Worm (Caenorhabditis elegans) whole organism, L4/young adult: Measurements from ENCODE around the gene mtl-2.

Experiments
- W03F9.2 ChIP-seq: fragments of 150-350 bp; optimal IDR thresholded peaks from 2 replicates; lab custom pipeline; 2014; ENCODE audit warnings: missing biosample characterization, missing genetic modification characterization
- dao-5 ChIP-seq: sonication (generic microtip); optimal IDR thresholded peaks from 2 replicates; lab custom pipeline; 2016; ENCODE audit warnings: missing genotype, missing genetic modification characterization, moderate library complexity, missing compliant biosample characterization
- him-1 ChIP-seq: sonication (generic microtip); optimal IDR thresholded peaks from 2 replicates; lab custom pipeline; 2016; ENCODE audit warnings: missing genotype, missing genetic modification reagents, missing genetic modification characterization, missing compliant biosample characterization

The mtl-2 gene

ce11 chrV:14017476-14017875, 997 bp downstream of the mtl-2 start, which contains the start of gene srh-308:
Gene srh-308, minus strand, starts transcription at chrV:14017576.
- TF ChIP-seq W03F9.2 (tag; lab: Kevin White, UChicago) (no peak), dao-5 (tag; lab: Kevin White, UChicago) (no peak), him-1 (no peak)

- TF ChIP-seq W03F9.2 (tag; lab: Kevin White, UChicago) (no peak), dao-5 (tag; lab: Kevin White, UChicago) (no peak)
Measured at ce11 chrV:14014395-14014794, 4.1 kb downstream of the mtl-2 start, which contains the start of gene end-3. Gene end-3, plus strand, starts transcription at chrV:14014695.

- TF ChIP-seq dao-5 (tag; lab: Kevin White, UChicago) (no peak), him-1 (no peak), W03F9.2 (tag; lab: Kevin White, UChicago) (no peak)
Measured at ce11 chrV:14013638-14014037, 4.8 kb downstream of the mtl-2 start.

ce11 chrV:14012002-14012554, 6.4 kb downstream of the mtl-2 start, which contains the start of the genes ddx-17 and aip-1:
Gene ddx-17, minus strand, starts transcription at chrV:14012052.
Gene aip-1, plus strand, starts transcription at chrV:14012333.
- TF ChIP-seq him-1 (peak; percentile 68), W03F9.2 (tag; lab: Kevin White, UChicago) (peak; percentile 77), dao-5 (tag; lab: Kevin White, UChicago) (no peak)

- TF ChIP-seq him-1: no peak
- no peak for TF ChIP-seq W03F9.2 (tag; lab: Kevin White, UChicago)
Measured at ce11 chrV:14011427-14011826, 7.0 kb downstream of the mtl-2 start.

- TF ChIP-seq him-1: no peak
- TF ChIP-seq dao-5 (tag; lab: Kevin White, UChicago): no peak
Measured at ce11 chrV:14010021-14010420, 8.5 kb downstream of the mtl-2 start.

- TF ChIP-seq dao-5 (tag; lab: Kevin White, UChicago) (no peak), W03F9.2 (tag; lab: Kevin White, UChicago) (no peak), him-1 (no peak)
Measured at ce11 chrV:14008353-14008859, 10.1 kb downstream of the mtl-2 start.

ce11 chrV:14006819-14007218, 11.7 kb downstream of the mtl-2 start:
- TF ChIP-seq him-1 (peak; percentile 50), W03F9.2 (tag; lab: Kevin White, UChicago) (no peak)

ce11 chrV:14005812-14006211, 12.7 kb downstream of the mtl-2 start, which contains the start of gene ric-7:
Gene ric-7, minus strand, starts transcription at chrV:14005912.
- TF ChIP-seq dao-5 (tag; lab: Kevin White, UChicago): no peak
- no peak for TF ChIP-seq him-1
- TF ChIP-seq W03F9.2 (tag; lab: Kevin White, UChicago): no peak

ce11 chrV:14004342-14004741, 14.1 kb downstream of the mtl-2 start:
- TF ChIP-seq W03F9.2 (tag; lab: Kevin White, UChicago) (no peak), him-1 (no peak), dao-5 (tag; lab: Kevin White, UChicago) (no peak)

ce11 chrV:14003587-14004156, 14.8 kb downstream of the mtl-2 start:
- TF ChIP-seq W03F9.2 (tag; lab: Kevin White, UChicago) (no peak), him-1 (no peak), dao-5 (tag; lab: Kevin White, UChicago) (no peak)

ce11 chrV:14002402-14002801, 16.1 kb downstream of the mtl-2 start:
- TF ChIP-seq W03F9.2 (tag; lab: Kevin White, UChicago) (no peak), dao-5 (tag; lab: Kevin White, UChicago) (no peak), him-1 (no peak)

- no peak for TF ChIP-seq dao-5 (tag; lab: Kevin White, UChicago)
- TF ChIP-seq W03F9.2 (tag; lab: Kevin White, UChicago): no peak
- no peak for TF ChIP-seq him-1
Measured at ce11 chrV:14001929-14002328, 16.5 kb downstream of the mtl-2 start.

ce11 chrV:13993478-13993877, 25.0 kb downstream of the mtl-2 start:
- TF ChIP-seq dao-5 (tag; lab: Kevin White, UChicago) (no peak), him-1 (no peak), W03F9.2 (tag; lab: Kevin White, UChicago) (no peak)

ce11 chrV:13992485-13992884, 26.0 kb downstream of the mtl-2 start, which contains the start of gene droe-4:
Gene droe-4, plus strand, starts transcription at chrV:13992656.
- no peak for TF ChIP-seq him-1
- TF ChIP-seq W03F9.2 (tag; lab: Kevin White, UChicago): no peak
- no peak for TF ChIP-seq dao-5 (tag; lab: Kevin White, UChicago)
